Fruit fly (Drosophila melanogaster): Measurements from ENCODE around the gene CG31370.

DNA sequence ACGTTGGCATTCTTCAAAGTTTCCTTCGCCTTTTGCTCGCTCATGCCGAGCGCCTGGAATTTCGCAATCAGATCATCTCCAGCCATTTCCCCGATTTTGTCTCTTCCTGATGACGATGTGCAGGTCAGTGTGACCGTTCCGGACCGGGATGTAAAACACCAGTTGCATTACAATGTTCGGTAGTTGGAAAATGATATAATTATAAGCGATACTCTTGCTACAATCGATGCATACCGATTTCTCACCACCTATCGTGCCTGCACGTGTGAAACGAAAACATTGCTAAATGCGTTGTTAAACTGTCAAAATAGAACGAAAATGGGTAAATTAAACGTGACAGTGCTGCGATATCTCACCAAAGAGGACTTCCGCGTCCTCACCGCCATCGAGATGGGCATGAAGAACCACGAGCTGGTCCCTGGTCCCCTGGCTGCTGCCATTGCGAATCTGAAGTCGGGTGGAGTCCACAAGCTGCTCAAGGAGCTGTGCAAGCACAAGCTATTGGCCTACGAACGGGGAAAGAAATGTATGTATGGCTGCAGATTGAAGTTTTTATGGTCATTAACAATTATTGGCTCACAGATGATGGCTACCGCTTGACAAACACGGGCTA lies 36.6 kb upstream of the CG31370 start, which contains the start of the genes GlnRS and RIOK2:
- TF ChIP-seq jim (GFP tag; optimal IDR thresholded peaks at IDR 0.05): no peak
- no peak for TF ChIP-seq dmrt93B (GFP tag; optimal IDR thresholded peaks at IDR 0.05)
- TF ChIP-seq h (GFP tag; optimal IDR thresholded peaks at IDR 0.05): no peak
- no peak for TF ChIP-seq brk (GFP tag; optimal IDR thresholded peaks at IDR 0.05)
- no peak for TF ChIP-seq Hnf4 (GFP tag; optimal IDR thresholded peaks at IDR 0.05)
- no peak for TF ChIP-seq Hr83 (GFP tag; optimal IDR thresholded peaks at IDR 0.05; ENCODE audit: poor library complexity, severe bottlenecking)
- no peak for TF ChIP-seq fru (GFP tag; optimal IDR thresholded peaks at IDR 0.05)

Measured in whole organism, wandering third instar larva.